Worm (Caenorhabditis elegans): ENCODE measurements around the gene hpo-30.

hpo-30 gene

ce11 chrV:12299244-12299766, 10.9 kb downstream of the hpo-30 start:
- TF ChIP-seq egl-27 (tag; optimal IDR thresholded peaks at IDR 0.05) (no peak), egl-5 (tag; optimal IDR thresholded peaks at IDR 0.05) (no peak), tbx-2 (tag; optimal IDR thresholded peaks at IDR 0.05) (no peak), elt-1 (tag; optimal IDR thresholded peaks at IDR 0.05) (peak; percentile 79), pha-4 (tag; optimal IDR thresholded peaks at IDR 0.05) (peak; percentile 68), nhr-23 (tag; optimal IDR thresholded peaks at IDR 0.05) (peak; percentile 23)

ce11 chrV:12298184-12298583, 12.0 kb downstream of the hpo-30 start:
- no peak for TF ChIP-seq unc-39 (tag; optimal IDR thresholded peaks at IDR 0.05)
- TF ChIP-seq pqm-1 (tag; optimal IDR thresholded peaks at IDR 0.05), result peak; percentile 59
- TF ChIP-seq mml-1 (tag; optimal IDR thresholded peaks at IDR 0.05), result no peak
- no peak for TF ChIP-seq ceh-16 (tag; optimal IDR thresholded peaks at IDR 0.05)
- no peak for TF ChIP-seq tbx-2 (tag; optimal IDR thresholded peaks at IDR 0.05)
- no peak for TF ChIP-seq nfya-1 (tag; optimal IDR thresholded peaks at IDR 0.05; ENCODE audit: insufficient read depth)
- peak; percentile 33 for TF ChIP-seq pha-4 (tag; optimal IDR thresholded peaks at IDR 0.05)
- no peak for TF ChIP-seq snpc-4 (tag; optimal IDR thresholded peaks at IDR 0.05)
- no peak for TF ChIP-seq mdl-1 (tag; optimal IDR thresholded peaks at IDR 0.05)
- no peak for TF ChIP-seq unc-62 (GFP tag; optimal IDR thresholded peaks at IDR 0.05)
- no peak for TF ChIP-seq elt-3 (tag; optimal IDR thresholded peaks at IDR 0.05)
- TF ChIP-seq fkh-2 (tag; optimal IDR thresholded peaks at IDR 0.05), result no peak
- TF ChIP-seq ZK546.5 (tag; optimal IDR thresholded peaks at IDR 0.05), result no peak
- no peak for TF ChIP-seq daf-12 (tag; optimal IDR thresholded peaks at IDR 0.05)
- TF ChIP-seq nhr-77 (tag; optimal IDR thresholded peaks at IDR 0.05), result no peak
- no peak for TF ChIP-seq elt-1 (tag; optimal IDR thresholded peaks at IDR 0.05)
- no peak for TF ChIP-seq egl-27 (tag; optimal IDR thresholded peaks at IDR 0.05)
- TF ChIP-seq fkh-10 (GFP tag; optimal IDR thresholded peaks at IDR 0.05), result no peak
- no peak for TF ChIP-seq eor-1 (tag; optimal IDR thresholded peaks at IDR 0.05)
- no peak for TF ChIP-seq nhr-23 (tag; optimal IDR thresholded peaks at IDR 0.05)
- no peak for TF ChIP-seq ztf-4 (tag; optimal IDR thresholded peaks at IDR 0.05)
- peak; percentile 49 for TF ChIP-seq ama-1 (optimal IDR thresholded peaks at IDR 0.05)
- no peak for TF ChIP-seq hmg-11 (tag; optimal IDR thresholded peaks at IDR 0.05)
- TF ChIP-seq nhr-67 (tag; optimal IDR thresholded peaks at IDR 0.05), result no peak
- no peak for TF ChIP-seq nhr-25 (tag; optimal IDR thresholded peaks at IDR 0.05)
- no peak for TF ChIP-seq nhr-28 (tag; optimal IDR thresholded peaks at IDR 0.05)
- no peak for TF ChIP-seq ceh-28 (tag; optimal IDR thresholded peaks at IDR 0.05)
- peak; percentile 72 for TF ChIP-seq elt-2 (tag; optimal IDR thresholded peaks at IDR 0.05)
- no peak for TF ChIP-seq fos-1 (tag; optimal IDR thresholded peaks at IDR 0.05)
- no peak for TF ChIP-seq ztf-11 (tag; optimal IDR thresholded peaks at IDR 0.05)
- no peak for TF ChIP-seq nhr-76 (tag; optimal IDR thresholded peaks at IDR 0.05)
- TF ChIP-seq egl-5 (tag; optimal IDR thresholded peaks at IDR 0.05), result no peak
- no peak for TF ChIP-seq lin-15B (tag; optimal IDR thresholded peaks at IDR 0.05)
- no peak for TF ChIP-seq lin-39 (tag; optimal IDR thresholded peaks at IDR 0.05)
- no peak for TF ChIP-seq R02D3.7 (tag; optimal IDR thresholded peaks at IDR 0.05)

- TF ChIP-seq ceh-28 (tag; optimal IDR thresholded peaks at IDR 0.05) (no peak), lsy-12 (tag; optimal IDR thresholded peaks at IDR 0.05) (no peak), zag-1 (tag; optimal IDR thresholded peaks at IDR 0.05) (no peak), ztf-4 (tag; optimal IDR thresholded peaks at IDR 0.05) (no peak), ceh-16 (tag; optimal IDR thresholded peaks at IDR 0.05) (no peak), lin-39 (tag; optimal IDR thresholded peaks at IDR 0.05) (no peak), elt-2 (tag; optimal IDR thresholded peaks at IDR 0.05) (no peak), unc-62 (GFP tag; optimal IDR thresholded peaks at IDR 0.05) (no peak), fkh-2 (tag; optimal IDR thresholded peaks at IDR 0.05) (no peak), lin-15B (tag; optimal IDR thresholded peaks at IDR 0.05) (no peak), jun-1 (tag; optimal IDR thresholded peaks at IDR 0.05) (no peak), egl-27 (tag; optimal IDR thresholded peaks at IDR 0.05) (no peak), nhr-23 (tag; optimal IDR thresholded peaks at IDR 0.05) (peak; percentile 5), skn-1 (tag; optimal IDR thresholded peaks at IDR 0.05) (no peak), elt-3 (tag; optimal IDR thresholded peaks at IDR 0.05) (no peak), fos-1 (tag; optimal IDR thresholded peaks at IDR 0.05) (no peak), nhr-25 (tag; optimal IDR thresholded peaks at IDR 0.05) (peak; percentile 52), nhr-43 (tag; optimal IDR thresholded peaks at IDR 0.05; ENCODE audit: poor library complexity, severe bottlenecking) (peak; percentile 6), egl-5 (tag; optimal IDR thresholded peaks at IDR 0.05) (no peak), pha-4 (tag; optimal IDR thresholded peaks at IDR 0.05) (no peak), ztf-11 (tag; optimal IDR thresholded peaks at IDR 0.05) (no peak), elt-1 (tag; optimal IDR thresholded peaks at IDR 0.05) (peak; percentile 16), nhr-67 (tag; optimal IDR thresholded peaks at IDR 0.05) (no peak), ceh-82 (tag; optimal IDR thresholded peaks at IDR 0.05) (no peak), nhr-11 (tag; optimal IDR thresholded peaks at IDR 0.05) (no peak), mml-1 (tag; optimal IDR thresholded peaks at IDR 0.05) (no peak), daf-12 (tag; optimal IDR thresholded peaks at IDR 0.05) (no peak), nhr-12 (tag; optimal IDR thresholded peaks at IDR 0.05) (no peak), nhr-76 (tag; optimal IDR thresholded peaks at IDR 0.05) (no peak), sea-2 (GFP tag; optimal IDR thresholded peaks at IDR 0.05) (no peak), unc-39 (tag; optimal IDR thresholded peaks at IDR 0.05) (no peak)
Observed at ce11 chrV:12296794-12297193, 13.4 kb downstream of the hpo-30 start.

Data from whole organism, L3 larva.